Fruit fly (Drosophila melanogaster) whole organism, adult: Measurements from ENCODE around the gene CG10089.

ENCODE experiments used
- CG11617 ChIP-seq: fragments of 200-800 bp; sonication (Bioruptor generic); optimal IDR thresholded peaks from 2 replicates; lab custom pipeline; 2017; ENCODE audit warnings: mild to moderate bottlenecking, missing biosample characterization, missing genetic modification reagents, missing genetic modification characterization
- CG12768 ChIP-seq: fragments of 200-800 bp; sonication (Bioruptor generic); optimal IDR thresholded peaks from 2 replicates; lab custom pipeline; 2017; ENCODE audit warnings: missing biosample characterization, missing genetic modification characterization, mild to moderate bottlenecking, moderate library complexity, missing genetic modification reagents
- CG14711 ChIP-seq: fragments of 200-800 bp; sonication (Bioruptor generic); optimal IDR thresholded peaks from 2 replicates; lab custom pipeline; 2018; ENCODE audit warnings: missing biosample characterization, mild to moderate bottlenecking, missing genetic modification characterization, moderate library complexity
- CG1620 ChIP-seq: fragments of 200-800 bp; sonication (Bioruptor generic); optimal IDR thresholded peaks from 2 replicates; lab custom pipeline; 2016; ENCODE audit warnings: missing biosample characterization, missing genetic modification characterization
- CG33017 ChIP-seq: fragments of 200-800 bp; sonication (Bioruptor generic); optimal IDR thresholded peaks from 2 replicates; lab custom pipeline; 2018; ENCODE audit warnings: missing biosample characterization, mild to moderate bottlenecking, missing genetic modification characterization, moderate library complexity
- CG5204 ChIP-seq: fragments of 200-800 bp; sonication (Bioruptor generic); optimal IDR thresholded peaks from 2 replicates; lab custom pipeline; 2016; ENCODE audit warnings: missing biosample characterization, missing genetic modification characterization
- CG7045 ChIP-seq: fragments of 200-800 bp; sonication (Bioruptor generic); optimal IDR thresholded peaks from 2 replicates; lab custom pipeline; 2017; ENCODE audit warnings: missing biosample characterization, mild to moderate bottlenecking, missing genetic modification characterization
- CG7101 ChIP-seq: fragments of 200-800 bp; sonication (Bioruptor generic); optimal IDR thresholded peaks from 2 replicates; lab custom pipeline; 2018; ENCODE audit warnings: missing biosample characterization, mild to moderate bottlenecking, missing genetic modification characterization, moderate library complexity
- Clk ChIP-seq: fragments of 200-800 bp; sonication (Bioruptor generic); optimal IDR thresholded peaks from 2 replicates; lab custom pipeline; 2017; ENCODE audit warnings: missing biosample characterization, missing genetic modification characterization
- Crg-1 ChIP-seq: fragments of 200-800 bp; sonication (Bioruptor generic); optimal IDR thresholded peaks from 2 replicates; lab custom pipeline; 2016; ENCODE audit warnings: missing biosample characterization, missing genetic modification characterization
- Hr96 ChIP-seq: fragments of 200-800 bp; sonication (Bioruptor generic); optimal IDR thresholded peaks from 2 replicates; lab custom pipeline; 2016; ENCODE audit warnings: missing biosample characterization, missing genetic modification characterization
- Mnt ChIP-seq: fragments of 200-800 bp; sonication (Bioruptor generic); optimal IDR thresholded peaks from 2 replicates; lab custom pipeline; 2016; ENCODE audit warnings: missing biosample characterization, mild to moderate bottlenecking, missing genetic modification characterization
- bab1 ChIP-seq: fragments of 200-800 bp; sonication (Bioruptor generic); optimal IDR thresholded peaks from 3 replicates; lab custom pipeline; 2019; ENCODE audit warnings: missing biosample characterization, mild to moderate bottlenecking, missing genetic modification characterization, moderate library complexity
- cic ChIP-seq: fragments of 200-800 bp; sonication (Bioruptor generic); optimal IDR thresholded peaks from 2 replicates; lab custom pipeline; 2017; ENCODE audit warnings: missing biosample characterization, mild to moderate bottlenecking, missing genetic modification characterization, moderate library complexity
- cnc ChIP-seq, 2 experiments: fragments of >200 bp; optimal IDR thresholded peaks; 2 replicates each; lab custom pipeline; 2017
- kay ChIP-seq: fragments of 200-800 bp; sonication (Bioruptor generic); peaks from one replicate; lab custom pipeline; 2016; ENCODE audit warnings: missing biosample characterization, missing genetic modification characterization, borderline replicate concordance
- ovo ChIP-seq: fragments of 200-800 bp; sonication (Bioruptor generic); optimal IDR thresholded peaks from 2 replicates; lab custom pipeline; 2016; ENCODE audit warnings: missing biosample characterization, missing genetic modification characterization
- pad ChIP-seq: fragments of 200-800 bp; sonication (Bioruptor generic); optimal IDR thresholded peaks from 3 replicates; lab custom pipeline; 2017; ENCODE audit warnings: missing biosample characterization, missing genetic modification characterization, mild to moderate bottlenecking, moderate library complexity, missing genetic modification reagents
- tj ChIP-seq: fragments of 200-800 bp; sonication (Bioruptor generic); optimal IDR thresholded peaks from 3 replicates; lab custom pipeline; 2017; ENCODE audit warnings: missing biosample characterization, mild to moderate bottlenecking, missing genetic modification characterization, moderate library complexity
- toe ChIP-seq: fragments of 200-800 bp; sonication (Bioruptor generic); optimal IDR thresholded peaks from 2 replicates; lab custom pipeline; 2016; ENCODE audit warnings: missing biosample characterization, missing genetic modification characterization

The CG10089 gene

DNA sequence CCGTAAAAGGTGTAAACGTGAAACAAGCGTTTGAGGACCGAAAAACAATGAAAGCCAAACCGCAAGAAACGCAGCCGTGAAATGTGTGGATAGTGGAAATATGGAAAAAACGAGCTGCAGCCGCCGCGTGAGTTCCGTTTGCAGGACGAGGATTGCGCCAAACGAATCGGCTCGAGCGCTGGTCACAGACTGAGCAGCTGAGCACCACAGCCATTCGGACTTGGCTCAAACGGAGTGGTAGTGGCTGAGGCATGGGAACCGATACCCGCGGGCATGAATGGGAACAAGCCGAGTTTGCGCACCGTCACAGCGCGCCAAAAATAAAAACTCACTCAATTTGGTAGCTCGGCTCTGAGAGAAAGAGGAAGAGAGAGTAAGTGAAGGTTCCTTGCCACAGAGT is at the start of gene CG10089:
CG10089 (minus strand) TSS at position 181 of the 400 bp plus-strand sequence.
- no peak for TF ChIP-seq Mnt (GFP tag; lab: Kevin White, UChicago)
- no peak for TF ChIP-seq Clk (GFP tag; lab: Kevin White, UChicago)
- TF ChIP-seq CG1620 (GFP tag; lab: Kevin White, UChicago): no peak
- no peak for TF ChIP-seq CG12768
- TF ChIP-seq bab1 (GFP tag; lab: Kevin White, UChicago): no peak
- no peak for TF ChIP-seq CG7101 (tag; lab: Kevin White, UChicago)
- no peak for TF ChIP-seq ovo (GFP tag; lab: Kevin White, UChicago)
- no peak for TF ChIP-seq CG14711 (tag; lab: Kevin White, UChicago)
- TF ChIP-seq tj (GFP tag; lab: Kevin White, UChicago): no peak
- TF ChIP-seq Hr96 (GFP tag; lab: Kevin White, UChicago): no peak
- no peak for TF ChIP-seq Crg-1 (GFP tag; lab: Kevin White, UChicago)

DNA sequence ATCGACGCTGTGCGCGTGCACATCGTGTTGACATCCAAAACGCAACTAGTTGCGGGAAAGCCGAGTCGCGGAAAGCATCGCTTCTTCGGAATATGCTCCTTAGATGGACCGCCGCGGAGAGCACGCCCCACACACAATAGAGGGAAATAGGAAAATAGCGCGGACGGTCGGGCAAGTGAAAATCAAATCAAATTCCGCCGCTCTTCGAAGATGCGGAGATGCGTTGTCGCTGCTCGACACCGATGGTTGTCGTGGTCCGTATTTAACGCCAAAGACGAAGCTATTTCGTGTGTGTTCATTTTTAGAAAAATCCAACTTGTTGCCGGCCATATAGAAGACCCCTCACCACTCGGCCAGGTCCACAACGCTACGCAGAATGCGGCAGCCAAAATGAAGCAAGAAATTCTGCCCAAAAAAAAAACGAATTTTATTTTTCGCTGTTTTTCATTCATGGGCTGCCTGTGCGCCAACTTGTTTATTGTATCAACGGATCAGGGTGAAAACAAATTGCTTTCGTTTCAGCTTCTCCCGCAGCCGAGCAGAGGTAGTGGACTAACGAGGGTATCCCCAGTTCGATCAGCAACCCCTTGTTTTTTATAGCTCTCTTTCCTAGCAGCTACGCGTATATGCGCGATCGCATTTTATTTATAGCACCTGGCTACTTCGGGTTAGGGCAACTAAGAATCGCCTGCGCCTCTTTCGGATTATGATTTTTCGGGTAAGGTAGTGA is 45.1 kb upstream of the CG10089 start, which contains the start of gene CG10710:
CG10710 (minus strand) TSS at position 51 of the 730 bp plus-strand sequence.
- TF ChIP-seq bab1 (GFP tag; lab: Kevin White, UChicago) (no peak), tj (GFP tag; lab: Kevin White, UChicago) (no peak), CG1620 (GFP tag; lab: Kevin White, UChicago) (no peak), Clk (GFP tag; lab: Kevin White, UChicago) (no peak), CG33017 (no peak), kay (GFP tag; lab: Kevin White, UChicago) (no peak), CG7045 (GFP tag; lab: Kevin White, UChicago) (no peak), cic (GFP tag; lab: Kevin White, UChicago) (no peak), Hr96 (GFP tag; lab: Kevin White, UChicago) (no peak), cnc (optimal IDR thresholded peaks at IDR 0.05; lab: Kevin White, UChicago) (no peak), toe (GFP tag; lab: Kevin White, UChicago) (no peak), pad (GFP tag; lab: Kevin White, UChicago) (no peak), ovo (GFP tag; lab: Kevin White, UChicago) (no peak), CG11617 (GFP tag; lab: Kevin White, UChicago) (no peak)

DNA sequence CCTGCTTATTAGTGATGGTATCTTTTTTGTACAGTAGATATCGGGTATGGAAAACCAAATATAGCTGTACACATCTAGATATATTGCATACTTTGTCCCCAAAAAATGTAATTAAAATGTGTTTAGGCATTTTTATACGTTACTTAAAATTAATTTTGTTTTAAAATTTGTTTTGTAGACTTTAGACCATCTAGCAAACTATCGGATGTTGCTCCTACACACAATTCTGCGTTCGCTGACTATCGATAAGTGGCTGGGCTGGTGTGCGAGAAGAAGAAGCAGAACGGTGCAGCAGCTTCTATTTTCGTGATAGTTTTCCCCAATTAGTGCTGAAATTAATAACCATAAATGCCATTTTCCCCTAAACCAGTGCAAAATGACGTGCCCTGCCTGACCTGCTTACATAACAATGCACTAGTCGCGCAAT is 38.5 kb upstream of the CG10089 start, which contains the start of the genes Vps36 and Liprin-beta:
Vps36 (minus strand) TSS at position 1 of the 427 bp plus-strand sequence.
Liprin-beta (plus strand) TSS at position 143 of the 427 bp plus-strand sequence.
- TF ChIP-seq tj (GFP tag; lab: Kevin White, UChicago) (no peak), CG33017 (peak; percentile 74), cnc (optimal IDR thresholded peaks at IDR 0.05; lab: Kevin White, UChicago) (no peak), bab1 (GFP tag; lab: Kevin White, UChicago) (peak; percentile 73), CG7045 (GFP tag; lab: Kevin White, UChicago) (peak; percentile 80), kay (GFP tag; lab: Kevin White, UChicago) (no peak), Mnt (GFP tag; lab: Kevin White, UChicago) (peak; percentile 71), Hr96 (GFP tag; lab: Kevin White, UChicago) (peak; percentile 92), Clk (GFP tag; lab: Kevin White, UChicago) (peak; percentile 49), CG11617 (GFP tag; lab: Kevin White, UChicago) (peak; percentile 75), pad (GFP tag; lab: Kevin White, UChicago) (peak; percentile 52), toe (GFP tag; lab: Kevin White, UChicago) (peak; percentile 94), CG1620 (GFP tag; lab: Kevin White, UChicago) (peak; percentile 88), Crg-1 (GFP tag; lab: Kevin White, UChicago) (peak; percentile 83), CG12768 (peak; percentile 78), CG14711 (tag; lab: Kevin White, UChicago) (peak; percentile 78), CG5204 (GFP tag; lab: Kevin White, UChicago) (peak; percentile 91), ovo (GFP tag; lab: Kevin White, UChicago) (peak; percentile 71), cic (GFP tag; lab: Kevin White, UChicago) (no peak), CG7101 (tag; lab: Kevin White, UChicago) (peak; percentile 85)

DNA sequence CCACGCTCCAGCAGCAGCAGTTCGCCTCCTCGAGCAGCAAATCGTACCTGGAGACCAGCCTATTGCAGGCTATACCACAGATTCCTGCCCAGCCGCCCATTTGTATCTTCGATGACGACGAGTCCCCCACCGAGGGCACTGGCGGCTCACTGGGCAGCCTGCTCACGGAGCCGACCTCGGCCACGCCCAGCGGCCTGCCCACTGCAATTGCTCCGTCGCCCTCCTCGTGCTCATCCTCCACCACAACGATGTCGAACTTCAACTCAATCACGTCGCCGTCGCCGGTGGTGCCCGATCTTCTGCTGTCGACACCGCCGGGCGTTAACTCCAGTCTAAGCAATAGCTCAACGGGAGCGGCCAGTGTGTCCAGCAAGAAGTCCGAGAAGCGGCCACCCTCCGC is 29.0 kb upstream of the CG10089 start:
- no peak for TF ChIP-seq Mnt (GFP tag; lab: Kevin White, UChicago)
- no peak for TF ChIP-seq CG14711 (tag; lab: Kevin White, UChicago)

DNA sequence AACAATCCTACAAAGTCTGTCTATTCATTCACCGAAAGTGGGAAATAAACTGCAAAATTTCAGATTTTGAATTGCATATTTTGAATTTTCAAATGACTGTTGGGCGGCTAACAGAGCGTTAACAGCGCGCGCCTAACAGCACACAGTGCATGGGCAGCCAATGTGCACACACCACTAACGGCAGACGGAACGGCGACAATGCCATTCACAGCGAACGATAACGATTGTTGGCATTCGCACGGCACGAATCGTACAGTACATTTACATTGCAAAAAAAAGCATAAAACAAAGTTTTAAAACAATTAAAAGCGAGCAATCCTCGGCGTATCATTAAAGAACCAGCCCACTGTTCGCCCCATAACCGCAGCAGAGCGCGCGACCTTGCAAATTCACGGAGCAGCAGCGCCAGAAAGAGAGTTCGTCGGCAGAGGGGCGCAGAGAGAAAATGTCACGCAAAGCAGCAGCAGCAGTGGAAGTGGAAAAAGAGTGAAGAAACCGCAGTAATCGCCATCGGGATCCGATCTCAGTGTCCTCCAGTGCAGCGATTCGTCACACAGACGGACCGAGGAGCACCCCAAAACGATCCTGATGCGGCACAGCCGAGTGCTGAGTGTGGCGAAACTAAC is 28.0 kb upstream of the CG10089 start, which contains the start of gene Spt20:
Spt20 (plus strand) TSS at position 224 of the 626 bp plus-strand sequence.
- peak; percentile 54 for TF ChIP-seq bab1 (GFP tag; lab: Kevin White, UChicago)
- no peak for TF ChIP-seq Mnt (GFP tag; lab: Kevin White, UChicago)
